Worm (Caenorhabditis elegans) whole organism, late embryonic: ENCODE measurements around the gene Y43C5B.3.

ENCODE experiments used
- K09A11.1 ChIP-seq: sonication (generic microtip); optimal IDR thresholded peaks from 2 replicates; lab custom pipeline; 2017; ENCODE audit warnings: antibody characterized with exemption, mild to moderate bottlenecking, missing genetic modification characterization, missing compliant biosample characterization; ENCODE audit not compliant: insufficient read depth
- ahr-1 ChIP-seq: sonication (generic microtip); optimal IDR thresholded peaks from 2 replicates; lab custom pipeline; 2016; ENCODE audit warnings: missing genetic modification characterization, missing compliant biosample characterization
- dve-1 ChIP-seq: sonication (generic microtip); optimal IDR thresholded peaks from 2 replicates; lab custom pipeline; 2017; ENCODE audit warnings: antibody characterized with exemption, mild to moderate bottlenecking, missing genetic modification characterization, missing compliant biosample characterization
- fax-1 ChIP-seq: sonication (generic microtip); optimal IDR thresholded peaks from 2 replicates; lab custom pipeline; 2016; ENCODE audit warnings: missing genotype, missing genetic modification characterization, missing compliant biosample characterization
- hlh-30 ChIP-seq: sonication (generic microtip); optimal IDR thresholded peaks from 2 replicates; lab custom pipeline; 2017; ENCODE audit warnings: antibody characterized with exemption, missing genetic modification characterization, missing compliant biosample characterization; ENCODE audit not compliant: insufficient read depth
- pha-2 ChIP-seq: sonication (generic microtip); optimal IDR thresholded peaks from 2 replicates; lab custom pipeline; 2017; ENCODE audit warnings: mild to moderate bottlenecking, missing genetic modification characterization, missing compliant biosample characterization
- pha-4 ChIP-seq: fragments of 150-350 bp; optimal IDR thresholded peaks from 2 replicates; lab custom pipeline; 2018; ENCODE audit warnings: missing biosample characterization, missing genetic modification reagents, missing genetic modification characterization
- ttx-3 ChIP-seq: sonication (generic microtip); optimal IDR thresholded peaks from 2 replicates; lab custom pipeline; 2016; ENCODE audit warnings: missing genetic modification reagents, missing genetic modification characterization, missing compliant biosample characterization
- zip-5 ChIP-seq: sonication (generic microtip); optimal IDR thresholded peaks from 2 replicates; lab custom pipeline; 2016; ENCODE audit warnings: missing genetic modification characterization, missing compliant biosample characterization

ce11 chrIV:10394858-10395257 lies 44.5 kb downstream of the Y43C5B.3 start, which contains the start of gene R10H10.4:
- no peak for TF ChIP-seq ttx-3 (tag; lab: Kevin White, UChicago)
- no peak for TF ChIP-seq fax-1
- TF ChIP-seq pha-2 (tag; lab: Kevin White, UChicago): no peak
- TF ChIP-seq hlh-30 (tag; lab: Kevin White, UChicago): no peak
- TF ChIP-seq ahr-1 (tag; lab: Kevin White, UChicago): no peak
- no peak for TF ChIP-seq zip-5 (tag; lab: Kevin White, UChicago)
- TF ChIP-seq K09A11.1 (tag; lab: Kevin White, UChicago): no peak
- TF ChIP-seq dve-1 (tag; lab: Kevin White, UChicago): no peak
- no peak for TF ChIP-seq pha-4 (tag; lab: Kevin White, UChicago)
